Fruit fly (Drosophila melanogaster) whole organism, embryonic: ENCODE measurements around the gene CG31122.

Experiments used
- CG11085 ChIP-seq: fragments of 200-800 bp; sonication (Bioruptor generic); IDR thresholded peaks from 2 replicates; pipeline ENCODE4 v1.3.6; 2022; ENCODE audit warnings: missing biosample characterization, missing genetic modification characterization
- CG12299 ChIP-seq: fragments of 200-800 bp; sonication (Bioruptor generic); optimal IDR thresholded peaks from 2 replicates; lab custom pipeline; 2018; ENCODE audit warnings: missing biosample characterization, mild to moderate bottlenecking, missing genetic modification characterization
- CG13287 ChIP-seq: fragments of 200-800 bp; sonication (Bioruptor generic); IDR thresholded peaks from 2 replicates; pipeline ENCODE4 v1.3.6; 2022; ENCODE audit warnings: missing biosample characterization, missing genetic modification characterization; ENCODE audit not compliant: partially characterized antibody
- CG14667 ChIP-seq: fragments of 200-800 bp; sonication (Bioruptor generic); IDR thresholded peaks from 2 replicates; pipeline ENCODE4 v1.3.6; 2022; ENCODE audit warnings: missing biosample characterization, missing genetic modification characterization
- CG15011 ChIP-seq: fragments of 200-800 bp; sonication (Bioruptor generic); optimal IDR thresholded peaks from 3 replicates; lab custom pipeline; 2018; ENCODE audit warnings: missing biosample characterization, mild to moderate bottlenecking, missing genetic modification characterization
- CG1792 ChIP-seq: fragments of 200-800 bp; sonication (Bioruptor generic); optimal IDR thresholded peaks from 2 replicates; lab custom pipeline; 2016; ENCODE audit warnings: missing biosample characterization, missing genetic modification characterization
- CG1832 ChIP-seq: fragments of 200-800 bp; sonication (Bioruptor generic); optimal IDR thresholded peaks from 2 replicates; lab custom pipeline; 2017; ENCODE audit warnings: missing biosample characterization, mild to moderate bottlenecking, missing genetic modification characterization, inconsistent platforms
- CG2199 ChIP-seq: fragments of 200-800 bp; sonication (Bioruptor generic); IDR thresholded peaks from 3 replicates; pipeline ENCODE4 v1.3.6; 2022; ENCODE audit warnings: missing biosample characterization, missing genetic modification characterization
- CG30403 ChIP-seq: fragments of 200-800 bp; sonication (Bioruptor generic); optimal IDR thresholded peaks from 3 replicates; lab custom pipeline; 2016; ENCODE audit warnings: missing biosample characterization, missing genetic modification characterization
- CG32767 ChIP-seq: fragments of 200-800 bp; sonication (Bioruptor generic); IDR thresholded peaks from 2 replicates; pipeline ENCODE4 v1.3.6; 2022; ENCODE audit warnings: missing biosample characterization, missing genetic modification characterization
- CG4360 ChIP-seq: fragments of 200-800 bp; sonication (Bioruptor generic); IDR thresholded peaks from 2 replicates; pipeline ENCODE4 v1.3.6; 2022; ENCODE audit warnings: missing biosample characterization, missing genetic modification characterization
- CG6689 ChIP-seq: fragments of 200-800 bp; sonication (Bioruptor generic); IDR thresholded peaks from 2 replicates; pipeline ENCODE4 v1.3.6; 2022; ENCODE audit warnings: missing biosample characterization, missing genetic modification characterization
- CG6791 ChIP-seq: fragments of 200-800 bp; sonication (Bioruptor generic); IDR thresholded peaks from 3 replicates; pipeline ENCODE4 v1.3.6; 2022; ENCODE audit warnings: missing biosample characterization, missing genetic modification characterization; ENCODE audit not compliant: partially characterized antibody
- CG7928 ChIP-seq: fragments of 200-800 bp; sonication (Bioruptor generic); optimal IDR thresholded peaks from 2 replicates; lab custom pipeline; 2017; ENCODE audit warnings: missing biosample characterization, mild to moderate bottlenecking, missing genetic modification characterization
- CG9727 ChIP-seq: fragments of 200-800 bp; sonication (Bioruptor generic); optimal IDR thresholded peaks from 3 replicates; lab custom pipeline; 2017; ENCODE audit warnings: missing biosample characterization, mild to moderate bottlenecking, missing genetic modification characterization
- Eip74EF ChIP-seq, 2 experiments: fragments of 200-800 bp in 1 of 2; fragments of >200 bp in 1 of 2; sonication (Bioruptor generic) in 1 of 2; optimal IDR thresholded peaks; 2 replicates each; lab custom pipeline; 2017 to 2019; ENCODE audit warnings: missing biosample characterization in 2 of 2, missing genetic modification characterization in 2 of 2, mild to moderate bottlenecking in 1 of 2, moderate library complexity in 1 of 2
- Ets65A ChIP-seq: fragments of 200-800 bp; sonication (Bioruptor generic); peaks from one replicate; lab custom pipeline; 2016; ENCODE audit warnings: missing biosample characterization, missing genetic modification characterization
- Hmx ChIP-seq: fragments of 200-800 bp; sonication (Bioruptor generic); optimal IDR thresholded peaks from 2 replicates; lab custom pipeline; 2016; ENCODE audit warnings: missing biosample characterization, missing genetic modification characterization
- Kr ChIP-seq: fragments of 200-800 bp; sonication (Bioruptor generic); optimal IDR thresholded peaks from 2 replicates; lab custom pipeline; 2017; ENCODE audit warnings: missing biosample characterization, mild to moderate bottlenecking, missing genetic modification characterization
- Nf-YB ChIP-seq: fragments of 200-800 bp; sonication (Bioruptor generic); optimal IDR thresholded peaks from 3 replicates; lab custom pipeline; 2019; ENCODE audit warnings: missing biosample characterization, mild to moderate bottlenecking, missing genetic modification characterization, moderate library complexity
- Nf-YC ChIP-seq: fragments of 200-800 bp; optimal IDR thresholded peaks from 3 replicates; lab custom pipeline; 2019; ENCODE audit warnings: missing biosample characterization, mild to moderate bottlenecking, missing genetic modification characterization, moderate library complexity
- Oli ChIP-seq: fragments of 200-800 bp; sonication (Bioruptor generic); optimal IDR thresholded peaks from 2 replicates; lab custom pipeline; 2018; ENCODE audit warnings: missing biosample characterization, mild to moderate bottlenecking, missing genetic modification characterization, moderate library complexity
- Optix ChIP-seq: fragments of 200-800 bp; sonication (Bioruptor generic); IDR thresholded peaks from 3 replicates; pipeline ENCODE4 v1.3.6; 2022; ENCODE audit warnings: missing biosample characterization, missing genetic modification characterization
- Rfx ChIP-seq: fragments of 200-800 bp; sonication (Bioruptor generic); IDR thresholded peaks from 2 replicates; pipeline ENCODE4 v1.3.6; 2022; ENCODE audit warnings: missing biosample characterization, missing genetic modification characterization
- TFAM ChIP-seq: fragments of 200-800 bp; sonication (Bioruptor generic); optimal IDR thresholded peaks from 2 replicates; lab custom pipeline; 2017; ENCODE audit warnings: missing biosample characterization, missing genetic modification characterization, inconsistent platforms
- Trl ChIP-seq, 3 experiments: fragments of >200 bp in 2 of 3; fragments of 200-800 bp in 1 of 3; sonication (Bioruptor generic) in 1 of 3; optimal IDR thresholded peaks; 2 replicates in 1 of 3; 3 replicates in 2 of 3; lab custom pipeline; 2016 to 2017; ENCODE audit warnings: missing biosample characterization in 1 of 3, missing genetic modification characterization in 1 of 3
- abd-A ChIP-seq: fragments of 200-800 bp; sonication (Bioruptor generic); optimal IDR thresholded peaks from 3 replicates; lab custom pipeline; 2019; ENCODE audit warnings: missing biosample characterization, mild to moderate bottlenecking, missing genetic modification characterization, moderate library complexity
- ase ChIP-seq: fragments of 200-800 bp; sonication (Bioruptor generic); IDR thresholded peaks from 3 replicates; pipeline ENCODE4 v1.3.6; 2022; ENCODE audit warnings: missing biosample characterization, missing genetic modification characterization
- ato ChIP-seq: fragments of 200-800 bp; sonication (Bioruptor generic); IDR thresholded peaks from 2 replicates; pipeline ENCODE4 v1.3.6; 2022; ENCODE audit warnings: missing biosample characterization, missing genetic modification characterization; ENCODE audit not compliant: partially characterized antibody
- crol ChIP-seq: fragments of 200-800 bp; sonication (Bioruptor generic); IDR thresholded peaks from 2 replicates; pipeline ENCODE4 v1.3.6; 2022; ENCODE audit warnings: missing biosample characterization, missing genetic modification characterization
- cwo ChIP-seq: fragments of 200-800 bp; sonication (Bioruptor generic); optimal IDR thresholded peaks from 3 replicates; lab custom pipeline; 2017; ENCODE audit warnings: missing biosample characterization, missing genetic modification characterization, mild to moderate bottlenecking, moderate library complexity, missing genetic modification reagents
- dimm ChIP-seq: fragments of 200-800 bp; sonication (Bioruptor generic); IDR thresholded peaks from 2 replicates; pipeline ENCODE4 v1.3.6; 2022; ENCODE audit warnings: missing biosample characterization, missing genetic modification characterization
- dpn ChIP-seq, 2 experiments: fragments of 200-800 bp; sonication (Bioruptor generic); optimal IDR thresholded peaks; 3 replicates each; lab custom pipeline; 2016; ENCODE audit warnings: missing biosample characterization in 2 of 2, missing genetic modification characterization in 2 of 2
- dysf ChIP-seq: fragments of 200-800 bp; sonication (Bioruptor generic); IDR thresholded peaks from 3 replicates; pipeline ENCODE4 v1.3.6; 2022; ENCODE audit warnings: missing biosample characterization, missing genetic modification characterization
- ewg ChIP-seq: fragments of 200-800 bp; sonication (Bioruptor generic); optimal IDR thresholded peaks from 3 replicates; lab custom pipeline; 2017; ENCODE audit warnings: mild to moderate bottlenecking, missing biosample characterization, missing genetic modification reagents, missing genetic modification characterization
- ftz-f1 ChIP-seq: fragments of 200-800 bp; sonication (Bioruptor generic); optimal IDR thresholded peaks from 2 replicates; lab custom pipeline; 2016; ENCODE audit warnings: missing biosample characterization, missing genetic modification characterization
- gcm ChIP-seq: fragments of 200-800 bp; sonication (Bioruptor generic); optimal IDR thresholded peaks from 2 replicates; lab custom pipeline; 2019; ENCODE audit warnings: missing biosample characterization, mild to moderate bottlenecking, missing genetic modification characterization, moderate library complexity
- gsb ChIP-seq: fragments of 200-800 bp; sonication (Bioruptor generic); IDR thresholded peaks from 2 replicates; pipeline ENCODE4 v1.3.6; 2022; ENCODE audit warnings: missing biosample characterization, missing genetic modification characterization
- h ChIP-seq: fragments of >200 bp; optimal IDR thresholded peaks from 2 replicates; lab custom pipeline; 2017
- hbn ChIP-seq: fragments of 200-800 bp; sonication (Bioruptor generic); IDR thresholded peaks from 2 replicates; pipeline ENCODE4 v1.3.6; 2022; ENCODE audit warnings: missing biosample characterization, missing genetic modification characterization; ENCODE audit not compliant: partially characterized antibody
- insv ChIP-seq, 2 experiments: fragments of 200-800 bp; sonication (Bioruptor generic); optimal IDR thresholded peaks; 3 replicates each; lab custom pipeline; 2016 to 2018; ENCODE audit warnings: missing biosample characterization in 2 of 2, missing genetic modification characterization in 2 of 2
- lab ChIP-seq: fragments of 200-800 bp; sonication (Bioruptor generic); optimal IDR thresholded peaks from 3 replicates; lab custom pipeline; 2017; ENCODE audit warnings: missing biosample characterization, missing genetic modification characterization, mild to moderate bottlenecking, moderate library complexity, missing genetic modification reagents
- mld ChIP-seq: fragments of 200-800 bp; sonication (Bioruptor generic); IDR thresholded peaks from 3 replicates; pipeline ENCODE4 v1.3.6; 2022; ENCODE audit warnings: missing biosample characterization, missing genetic modification characterization; ENCODE audit not compliant: partially characterized antibody
- phol ChIP-seq: fragments of 200-800 bp; sonication (Bioruptor generic); optimal IDR thresholded peaks from 3 replicates; lab custom pipeline; 2018; ENCODE audit warnings: missing biosample characterization, mild to moderate bottlenecking, missing genetic modification characterization, moderate library complexity
- run ChIP-seq: fragments of 200-800 bp; sonication (Bioruptor generic); optimal IDR thresholded peaks from 3 replicates; lab custom pipeline; 2018; ENCODE audit warnings: missing biosample characterization, mild to moderate bottlenecking, missing genetic modification characterization
- seq ChIP-seq: fragments of 200-800 bp; sonication (Bioruptor generic); IDR thresholded peaks from 2 replicates; pipeline ENCODE4 v1.3.6; 2022; ENCODE audit warnings: missing biosample characterization, missing genetic modification characterization
- ttk ChIP-seq: fragments of 200-800 bp; sonication (Bioruptor generic); IDR thresholded peaks from 2 replicates; pipeline ENCODE4 v2.1.2; 2022; ENCODE audit warnings: missing biosample characterization, missing genetic modification characterization
- zfh2 ChIP-seq: fragments of 200-800 bp; sonication (Bioruptor generic); optimal IDR thresholded peaks from 2 replicates; lab custom pipeline; 2016; ENCODE audit warnings: missing biosample characterization, missing genetic modification characterization

CG31122 gene

DNA sequence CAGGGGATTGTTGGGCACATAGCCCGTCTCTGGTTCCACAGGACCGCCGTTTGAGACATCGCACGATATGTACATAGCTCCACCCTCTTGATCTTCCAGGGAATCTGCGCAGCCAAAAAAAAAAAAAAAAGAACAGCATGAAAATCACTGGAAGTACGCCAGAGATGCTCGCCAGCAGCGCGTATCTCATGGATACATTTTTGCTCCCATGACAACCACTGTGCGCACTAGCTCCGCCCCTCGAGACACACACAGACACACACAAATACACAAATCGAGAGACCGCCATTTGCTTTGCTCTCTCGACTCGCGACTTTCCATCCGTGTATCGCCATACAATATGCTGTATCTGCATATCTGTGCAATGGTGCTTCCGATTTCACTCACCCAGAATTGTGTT, 41.3 kb downstream of the CG31122 start (continued):
- TF ChIP-seq Nf-YB (GFP tag; lab: Kevin White, UChicago) (peak; percentile 78), gcm (GFP tag; lab: Kevin White, UChicago) (no peak), CG6689 (GFP tag; lab: Robert Waterston, UW) (0 out of 2 replicates have a peak, but pooled peaks have one; percentile 11), Optix (GFP tag; lab: Robert Waterston, UW) (0 out of 3 replicates have a peak, but pooled peaks have one; percentile 23), CG2199 (peak; percentile 81; the same call in 1 of the 3 replicates), ase (GFP tag; lab: Robert Waterston, UW) (peak; percentile 49; the same call in 1 of the 3 replicates), TFAM (no peak), Hmx (GFP tag; lab: Kevin White, UChicago) (no peak), CG11085 (GFP tag; lab: Robert Waterston, UW) (no peak), ato (GFP tag; lab: Robert Waterston, UW) (no peak), Ets65A (GFP tag; lab: Kevin White, UChicago) (peak; percentile 95), Eip74EF (GFP tag; optimal IDR thresholded peaks at IDR 0.05; lab: Kevin White, UChicago) (no peak), CG9727 (GFP tag; lab: Kevin White, UChicago) (no peak), CG13287 (no peak), phol (tag; lab: Kevin White, UChicago) (peak; percentile 10), CG14667 (no peak), CG32767 (peak; percentile 53; the same call in 1 of the 2 replicates), hbn (GFP tag; lab: Robert Waterston, UW) (no peak), CG6791 (GFP tag; lab: Robert Waterston, UW) (no peak), Trl (optimal IDR thresholded peaks at IDR 0.05; lab: Kevin White, UChicago) (peak in 1 of 2 experiments; percentile 26), Trl (GFP tag; optimal IDR thresholded peaks at IDR 0.05; lab: Kevin White, UChicago) (no peak), h (no peak), CG15011 (GFP tag; lab: Kevin White, UChicago) (no peak), lab (GFP tag; lab: Kevin White, UChicago) (no peak), Rfx (GFP tag; lab: Robert Waterston, UW) (peak; percentile 62; the same call in 1 of the 2 replicates), CG1792 (GFP tag; lab: Kevin White, UChicago) (no peak)

dm6 chr3R:18368595-18368994, 44.1 kb downstream of the CG31122 start:
- no peak for TF ChIP-seq ttk (GFP tag; lab: Robert Waterston, UW)
- TF ChIP-seq zfh2 (GFP tag; lab: Kevin White, UChicago) = no peak
- no peak for TF ChIP-seq run
- TF ChIP-seq cwo (GFP tag; lab: Kevin White, UChicago) = no peak
- 0 out of 2 replicates have a peak, but pooled peaks have one; percentile 40 for TF ChIP-seq CG4360
- TF ChIP-seq ewg = peak; percentile 67
- no peak for TF ChIP-seq ftz-f1 (GFP tag; lab: Kevin White, UChicago)
- TF ChIP-seq gsb (GFP tag; lab: Robert Waterston, UW) = no peak
- no peak for TF ChIP-seq insv (GFP tag; optimal IDR thresholded peaks at IDR 0.05; lab: Kevin White, UChicago)
- TF ChIP-seq CG12299 (tag; lab: Kevin White, UChicago) = no peak
- TF ChIP-seq Nf-YC (tag; lab: Kevin White, UChicago) = peak; percentile 76
- no peak for TF ChIP-seq Kr (GFP tag; lab: Kevin White, UChicago)
- TF ChIP-seq abd-A (tag; lab: Kevin White, UChicago) = no peak
- no peak for TF ChIP-seq dimm (GFP tag; lab: Robert Waterston, UW)
- no peak for TF ChIP-seq CG1832
- TF ChIP-seq crol = 0 out of 2 replicates have a peak, but pooled peaks have one; percentile 49
- TF ChIP-seq mld (GFP tag; lab: Robert Waterston, UW) = no peak
- no peak for TF ChIP-seq dysf (GFP tag; lab: Robert Waterston, UW)
- TF ChIP-seq CG7928 (GFP tag; lab: Kevin White, UChicago) = no peak
- no peak for TF ChIP-seq CG30403
- no peak for TF ChIP-seq Oli (tag; lab: Kevin White, UChicago)
- peak; percentile 40; the same call in 1 of the 2 replicates for TF ChIP-seq seq (GFP tag; lab: Robert Waterston, UW)
- peak; percentile 52 for TF ChIP-seq Nf-YB (GFP tag; lab: Kevin White, UChicago)
- no peak for TF ChIP-seq dpn (GFP tag; optimal IDR thresholded peaks at IDR 0.05; lab: Kevin White, UChicago)
